Fruit fly (Drosophila melanogaster) whole organism, embryonic: Measurements from ENCODE around the gene CG34256.

Experiments
- ATbp ChIP-seq: fragments of 200-800 bp; sonication (Bioruptor generic); optimal IDR thresholded peaks from 2 replicates; lab custom pipeline; 2017; ENCODE audit warnings: missing biosample characterization, mild to moderate bottlenecking, missing genetic modification characterization, missing genetic modification reagents
- Blimp-1 ChIP-seq: fragments of 200-800 bp; sonication (Bioruptor generic); optimal IDR thresholded peaks from 3 replicates; lab custom pipeline; 2018; ENCODE audit warnings: missing biosample characterization, missing genetic modification characterization, mild to moderate bottlenecking, moderate library complexity, missing genetic modification reagents
- CG11247 ChIP-seq: fragments of 200-800 bp; sonication (Bioruptor generic); IDR thresholded peaks from 2 replicates; pipeline ENCODE4 v1.3.6; 2022; ENCODE audit warnings: missing biosample characterization, missing genetic modification characterization
- CG11695 ChIP-seq: fragments of 200-800 bp; sonication (Bioruptor generic); IDR thresholded peaks from 3 replicates; pipeline ENCODE4 v1.3.6; 2022; ENCODE audit warnings: missing biosample characterization, missing genetic modification characterization
- CG11723 ChIP-seq: fragments of 200-800 bp; sonication (Bioruptor generic); optimal IDR thresholded peaks from 2 replicates; lab custom pipeline; 2017; ENCODE audit warnings: missing biosample characterization, mild to moderate bottlenecking, missing genetic modification characterization
- CG12744 ChIP-seq: fragments of 200-800 bp; sonication (Bioruptor generic); optimal IDR thresholded peaks from 2 replicates; lab custom pipeline; 2016; ENCODE audit warnings: missing biosample characterization, missing genetic modification characterization
- CG13296 ChIP-seq: fragments of 200-800 bp; sonication (Bioruptor generic); optimal IDR thresholded peaks from 3 replicates; lab custom pipeline; 2018; ENCODE audit warnings: missing biosample characterization, mild to moderate bottlenecking, missing genetic modification characterization
- CG14860 ChIP-seq: fragments of 200-800 bp; sonication (Bioruptor generic); IDR thresholded peaks from 3 replicates; pipeline ENCODE4 v1.3.6; 2022; ENCODE audit warnings: missing biosample characterization, missing genetic modification characterization; ENCODE audit not compliant: partially characterized antibody
- CG15601 ChIP-seq: fragments of 200-800 bp; sonication (Bioruptor generic); optimal IDR thresholded peaks from 3 replicates; lab custom pipeline; 2019; ENCODE audit warnings: missing biosample characterization, mild to moderate bottlenecking, missing genetic modification characterization, moderate library complexity
- CG16863 ChIP-seq: fragments of 200-800 bp; sonication (Bioruptor generic); optimal IDR thresholded peaks from 3 replicates; lab custom pipeline; 2016; ENCODE audit warnings: missing biosample characterization, missing genetic modification characterization
- CG17802 ChIP-seq: fragments of 200-800 bp; sonication (Bioruptor generic); optimal IDR thresholded peaks from 2 replicates; lab custom pipeline; 2018; ENCODE audit warnings: missing biosample characterization, mild to moderate bottlenecking, missing genetic modification characterization, moderate library complexity
- CG17829 ChIP-seq: fragments of 200-800 bp; optimal IDR thresholded peaks from 2 replicates; lab custom pipeline; 2019; ENCODE audit warnings: missing biosample characterization, mild to moderate bottlenecking, missing genetic modification characterization, moderate library complexity
- CG1832 ChIP-seq: fragments of 200-800 bp; sonication (Bioruptor generic); optimal IDR thresholded peaks from 2 replicates; lab custom pipeline; 2017; ENCODE audit warnings: missing biosample characterization, mild to moderate bottlenecking, missing genetic modification characterization, inconsistent platforms
- CG18764 ChIP-seq: fragments of 200-800 bp; sonication (Bioruptor generic); optimal IDR thresholded peaks from 3 replicates; lab custom pipeline; 2016; ENCODE audit warnings: missing biosample characterization, missing genetic modification characterization
- CG2875 ChIP-seq: fragments of 200-800 bp; sonication (Bioruptor generic); optimal IDR thresholded peaks from 2 replicates; lab custom pipeline; 2017; ENCODE audit warnings: missing biosample characterization, mild to moderate bottlenecking, missing genetic modification characterization, missing genetic modification reagents
- CG31224 ChIP-seq: fragments of 200-800 bp; sonication (Bioruptor generic); IDR thresholded peaks from 2 replicates; pipeline ENCODE4 v1.3.6; 2022; ENCODE audit warnings: missing biosample characterization, missing genetic modification characterization
- CG32772 ChIP-seq: fragments of 200-800 bp; sonication (Bioruptor generic); IDR thresholded peaks from 2 replicates; pipeline ENCODE4 v1.3.6; 2022; ENCODE audit warnings: missing biosample characterization, missing genetic modification characterization
- CG4282 ChIP-seq: fragments of 200-800 bp; sonication (Bioruptor generic); optimal IDR thresholded peaks from 2 replicates; lab custom pipeline; 2016; ENCODE audit warnings: missing biosample characterization, missing genetic modification characterization
- CG4360 ChIP-seq: fragments of 200-800 bp; sonication (Bioruptor generic); IDR thresholded peaks from 2 replicates; pipeline ENCODE4 v1.3.6; 2022; ENCODE audit warnings: missing biosample characterization, missing genetic modification characterization
- CG43689 ChIP-seq: fragments of 200-800 bp; sonication (Bioruptor generic); IDR thresholded peaks from 2 replicates; pipeline ENCODE4 v1.3.6; 2022; ENCODE audit warnings: missing biosample characterization, missing genetic modification characterization
- CG5953 ChIP-seq: fragments of 200-800 bp; sonication (Bioruptor generic); IDR thresholded peaks from 2 replicates; pipeline ENCODE4 v1.3.6; 2022; ENCODE audit warnings: missing biosample characterization, missing genetic modification characterization
- CG7357 ChIP-seq: fragments of 200-800 bp; sonication (Bioruptor generic); IDR thresholded peaks from 3 replicates; pipeline ENCODE4 v1.3.6; 2022; ENCODE audit warnings: missing biosample characterization, missing genetic modification characterization
- CrebB ChIP-seq: fragments of 200-800 bp; sonication (Bioruptor generic); optimal IDR thresholded peaks from 3 replicates; lab custom pipeline; 2018; ENCODE audit warnings: missing biosample characterization, mild to moderate bottlenecking, missing genetic modification characterization
- Dll ChIP-seq: fragments of 200-800 bp; sonication (Bioruptor generic); IDR thresholded peaks from 4 replicates; pipeline ENCODE4 v1.3.6; 2022; ENCODE audit warnings: missing biosample characterization, missing genetic modification characterization; ENCODE audit not compliant: partially characterized antibody
- Doc3 ChIP-seq: fragments of 200-800 bp; sonication (Bioruptor generic); IDR thresholded peaks from 3 replicates; pipeline ENCODE4 v1.3.6; 2022; ENCODE audit warnings: missing biosample characterization, missing genetic modification characterization; ENCODE audit not compliant: partially characterized antibody
- HLH3B ChIP-seq: fragments of 200-800 bp; sonication (Bioruptor generic); IDR thresholded peaks from 2 replicates; pipeline ENCODE4 v1.3.6; 2022; ENCODE audit warnings: missing biosample characterization, missing genetic modification characterization
- HLHmδ ChIP-seq: fragments of 200-800 bp; sonication (Bioruptor generic); optimal IDR thresholded peaks from 2 replicates; lab custom pipeline; 2018; ENCODE audit warnings: missing biosample characterization, mild to moderate bottlenecking, missing genetic modification characterization, moderate library complexity
- Hey ChIP-seq: fragments of 200-800 bp; sonication (Bioruptor generic); optimal IDR thresholded peaks from 3 replicates; lab custom pipeline; 2018; ENCODE audit warnings: missing biosample characterization, mild to moderate bottlenecking, missing genetic modification characterization
- Max ChIP-seq: fragments of 200-800 bp; sonication (Bioruptor generic); optimal IDR thresholded peaks from 2 replicates; lab custom pipeline; 2016; ENCODE audit warnings: missing biosample characterization, mild to moderate bottlenecking, missing genetic modification characterization
- Myb ChIP-seq: fragments of 200-800 bp; sonication (Bioruptor generic); optimal IDR thresholded peaks from 2 replicates; lab custom pipeline; 2016; ENCODE audit warnings: missing biosample characterization, missing genetic modification characterization
- Poxn ChIP-seq: fragments of 200-800 bp; sonication (Bioruptor generic); IDR thresholded peaks from 2 replicates; pipeline ENCODE4 v1.3.6; 2022; ENCODE audit warnings: missing biosample characterization, missing genetic modification characterization
- Sox100B ChIP-seq: fragments of 200-800 bp; sonication (Bioruptor generic); optimal IDR thresholded peaks from 3 replicates; lab custom pipeline; 2018; ENCODE audit warnings: missing biosample characterization, mild to moderate bottlenecking, missing genetic modification characterization
- Ssrp ChIP-seq: fragments of 200-800 bp; sonication (Bioruptor generic); optimal IDR thresholded peaks from 2 replicates; lab custom pipeline; 2018; ENCODE audit warnings: missing biosample characterization, mild to moderate bottlenecking, missing genetic modification characterization, moderate library complexity
- ash1 ChIP-seq: fragments of 200-800 bp; sonication (Bioruptor generic); optimal IDR thresholded peaks from 2 replicates; lab custom pipeline; 2018; ENCODE audit warnings: missing biosample characterization, mild to moderate bottlenecking, missing genetic modification characterization
- dimm ChIP-seq: fragments of 200-800 bp; sonication (Bioruptor generic); IDR thresholded peaks from 2 replicates; pipeline ENCODE4 v1.3.6; 2022; ENCODE audit warnings: missing biosample characterization, missing genetic modification characterization
- dmrt11E ChIP-seq: fragments of 200-800 bp; sonication (Bioruptor generic); optimal IDR thresholded peaks from 3 replicates; lab custom pipeline; 2018; ENCODE audit warnings: missing biosample characterization, mild to moderate bottlenecking, missing genetic modification characterization, moderate library complexity
- dysf ChIP-seq: fragments of 200-800 bp; sonication (Bioruptor generic); IDR thresholded peaks from 3 replicates; pipeline ENCODE4 v1.3.6; 2022; ENCODE audit warnings: missing biosample characterization, missing genetic modification characterization
- gcm2 ChIP-seq: fragments of 200-800 bp; sonication (Bioruptor generic); optimal IDR thresholded peaks from 2 replicates; lab custom pipeline; 2016; ENCODE audit warnings: missing biosample characterization, missing genetic modification characterization
- gem ChIP-seq: fragments of 200-800 bp; sonication (Bioruptor generic); optimal IDR thresholded peaks from 2 replicates; lab custom pipeline; 2019; ENCODE audit warnings: missing biosample characterization, mild to moderate bottlenecking, missing genetic modification characterization, moderate library complexity
- gfzf ChIP-seq: fragments of 200-800 bp; sonication (Bioruptor generic); optimal IDR thresholded peaks from 2 replicates; lab custom pipeline; 2016; ENCODE audit warnings: missing biosample characterization, mild to moderate bottlenecking, missing genetic modification characterization, moderate library complexity
- gsb-n ChIP-seq: fragments of 200-800 bp; sonication (Bioruptor generic); optimal IDR thresholded peaks from 3 replicates; lab custom pipeline; 2018; ENCODE audit warnings: missing biosample characterization, mild to moderate bottlenecking, missing genetic modification characterization
- kah ChIP-seq: fragments of 200-800 bp; sonication (Bioruptor generic); optimal IDR thresholded peaks from 2 replicates; lab custom pipeline; 2018; ENCODE audit warnings: missing biosample characterization, mild to moderate bottlenecking, missing genetic modification characterization
- kay ChIP-seq: fragments of 200-800 bp; sonication (Bioruptor generic); optimal IDR thresholded peaks from 2 replicates; lab custom pipeline; 2016; ENCODE audit warnings: missing biosample characterization, missing genetic modification characterization
- lbe ChIP-seq: fragments of 200-800 bp; sonication (Bioruptor generic); optimal IDR thresholded peaks from 2 replicates; lab custom pipeline; 2016; ENCODE audit warnings: missing biosample characterization, mild to moderate bottlenecking, missing genetic modification characterization
- nerfin-1 ChIP-seq: fragments of 200-800 bp; sonication (Bioruptor generic); optimal IDR thresholded peaks from 3 replicates; lab custom pipeline; 2019; ENCODE audit warnings: missing biosample characterization, mild to moderate bottlenecking, missing genetic modification characterization, moderate library complexity
- salm ChIP-seq: fragments of 200-800 bp; sonication (Bioruptor generic); optimal IDR thresholded peaks from 2 replicates; lab custom pipeline; 2018; ENCODE audit warnings: missing biosample characterization, mild to moderate bottlenecking, missing genetic modification characterization
- sqz ChIP-seq: fragments of 200-800 bp; sonication (Bioruptor generic); optimal IDR thresholded peaks from 3 replicates; lab custom pipeline; 2018; ENCODE audit warnings: missing biosample characterization, mild to moderate bottlenecking, missing genetic modification characterization
- tgo ChIP-seq: fragments of 200-800 bp; sonication (Bioruptor generic); IDR thresholded peaks from 3 replicates; pipeline ENCODE4 v1.3.6; 2022; ENCODE audit warnings: missing biosample characterization, missing genetic modification characterization
- usp ChIP-seq: fragments of >200 bp; optimal IDR thresholded peaks from 2 replicates; lab custom pipeline; 2017; ENCODE audit warnings: missing biosample characterization, missing genetic modification characterization

CG34256 gene

dm6 chr3L:19033154-19033811 lies 43.7 kb upstream of the CG34256 start (continued):
- TF ChIP-seq HLHmδ (GFP tag; lab: Kevin White, UChicago) = no peak
- peak; percentile 44; the same call in 1 of the 3 replicates for TF ChIP-seq CG7357
- TF ChIP-seq CG5953 (GFP tag; lab: Robert Waterston, UW) = no peak
- TF ChIP-seq Blimp-1 (GFP tag; lab: Kevin White, UChicago) = peak; percentile 81
- TF ChIP-seq CG4282 (GFP tag; lab: Kevin White, UChicago) = no peak
- peak; percentile 53 for TF ChIP-seq lbe (GFP tag; lab: Kevin White, UChicago)
- no peak for TF ChIP-seq gfzf (GFP tag; lab: Kevin White, UChicago)
- peak; percentile 45 for TF ChIP-seq CG18764
- peak; percentile 96 for TF ChIP-seq dmrt11E (tag; lab: Kevin White, UChicago)
- TF ChIP-seq Ssrp = peak; percentile 81
- TF ChIP-seq Myb (GFP tag; lab: Kevin White, UChicago) = no peak
- no peak for TF ChIP-seq CG16863 (GFP tag; lab: Kevin White, UChicago)
- no peak for TF ChIP-seq CG12744 (GFP tag; lab: Kevin White, UChicago)
- TF ChIP-seq kay = peak; percentile 46
- no peak for TF ChIP-seq Hey (tag; lab: Kevin White, UChicago)
- peak; percentile 46; the same call in 1 of the 2 replicates for TF ChIP-seq CG4360 (GFP tag; lab: Robert Waterston, UW)
- TF ChIP-seq Max (GFP tag; lab: Kevin White, UChicago) = peak; percentile 54
- peak; percentile 53 for TF ChIP-seq ATbp (GFP tag; lab: Kevin White, UChicago)
- no peak for TF ChIP-seq Dll (GFP tag; lab: Robert Waterston, UW)
- TF ChIP-seq CrebB (tag; lab: Kevin White, UChicago) = peak; percentile 10
- no peak for TF ChIP-seq usp
- TF ChIP-seq CG17802 (tag; lab: Kevin White, UChicago) = peak; percentile 37
- TF ChIP-seq ash1 (GFP tag; lab: Kevin White, UChicago) = no peak
- TF ChIP-seq CG32772 (GFP tag; lab: Robert Waterston, UW) = peak; percentile 74
- TF ChIP-seq nerfin-1 (tag; lab: Kevin White, UChicago) = peak; percentile 75
- 0 out of 2 replicates have a peak, but pooled peaks have one; percentile 31 for TF ChIP-seq CG43689 (GFP tag; lab: Robert Waterston, UW)
- peak; percentile 32 for TF ChIP-seq kah (GFP tag; lab: Kevin White, UChicago)
- 0 out of 2 replicates have a peak, but pooled peaks have one; percentile 28 for TF ChIP-seq CG11247 (GFP tag; lab: Robert Waterston, UW)
- peak; percentile 80 for TF ChIP-seq CG15601 (tag; lab: Kevin White, UChicago)
- peak; percentile 59; the same call in 1 of the 3 replicates for TF ChIP-seq tgo (GFP tag; lab: Robert Waterston, UW)
- TF ChIP-seq gsb-n = peak; percentile 86
- no peak for TF ChIP-seq salm (tag; lab: Kevin White, UChicago)
- peak; percentile 64; the same call in 1 of the 2 replicates for TF ChIP-seq HLH3B
- no peak for TF ChIP-seq CG1832 (GFP tag; lab: Kevin White, UChicago)
- TF ChIP-seq gcm2 = no peak
- TF ChIP-seq CG31224 (GFP tag; lab: Robert Waterston, UW) = no peak
- TF ChIP-seq Sox100B (GFP tag; lab: Kevin White, UChicago) = peak; percentile 70
- no peak for TF ChIP-seq CG14860 (GFP tag; lab: Robert Waterston, UW)
- TF ChIP-seq Poxn (GFP tag; lab: Robert Waterston, UW) = no peak
- 0 out of 3 replicates have a peak, but pooled peaks have one; percentile 37 for TF ChIP-seq CG11695
- no peak for TF ChIP-seq Doc3
- peak; percentile 87 for TF ChIP-seq gem
- peak; percentile 3 for TF ChIP-seq CG13296
- peak; percentile 49 for TF ChIP-seq CG11723
- peak; percentile 93 for TF ChIP-seq CG17829 (tag; lab: Kevin White, UChicago)
- TF ChIP-seq dysf (GFP tag; lab: Robert Waterston, UW) = peak; percentile 51; the same call in 1 of the 3 replicates
- TF ChIP-seq CG2875 = peak; percentile 69
- 0 out of 2 replicates have a peak, but pooled peaks have one; percentile 26 for TF ChIP-seq dimm (GFP tag; lab: Robert Waterston, UW)
- peak; percentile 69 for TF ChIP-seq sqz (GFP tag; lab: Kevin White, UChicago)
